Worm (Caenorhabditis elegans): ENCODE data around the gene rap-2.

ce11 chrV:15090457-15090856, 26.6 kb upstream of the rap-2 start, which contains the start of gene C01G10.17:
- TF ChIP-seq rnt-1 (tag; optimal IDR thresholded peaks at IDR 0.05): no peak
- TF ChIP-seq pag-3 (tag; optimal IDR thresholded peaks at IDR 0.05; ENCODE audit: borderline replicate concordance): no peak
- no peak for TF ChIP-seq pros-1 (tag; optimal IDR thresholded peaks at IDR 0.05)
- no peak for TF ChIP-seq K02D7.2 (tag; optimal IDR thresholded peaks at IDR 0.05)
- no peak for TF ChIP-seq ceh-45 (GFP tag; IDR thresholded peaks at IDR 0.05)
- no peak for TF ChIP-seq unc-55 (GFP tag; optimal IDR thresholded peaks at IDR 0.05)
- no peak for TF ChIP-seq lin-11 (tag; optimal IDR thresholded peaks at IDR 0.05)
- TF ChIP-seq ama-1 (optimal IDR thresholded peaks at IDR 0.05): no peak
- TF ChIP-seq ceh-2 (tag; optimal IDR thresholded peaks at IDR 0.05): no peak
- TF ChIP-seq hlh-30 (tag; optimal IDR thresholded peaks at IDR 0.05; ENCODE audit: insufficient read depth): no peak
- TF ChIP-seq fkh-6 (tag; optimal IDR thresholded peaks at IDR 0.05): no peak
- no peak for TF ChIP-seq C08G9.2 (tag; optimal IDR thresholded peaks at IDR 0.05)
